Worm (Caenorhabditis elegans): ENCODE data around the gene lat-1.

The lat-1 gene

DNA sequence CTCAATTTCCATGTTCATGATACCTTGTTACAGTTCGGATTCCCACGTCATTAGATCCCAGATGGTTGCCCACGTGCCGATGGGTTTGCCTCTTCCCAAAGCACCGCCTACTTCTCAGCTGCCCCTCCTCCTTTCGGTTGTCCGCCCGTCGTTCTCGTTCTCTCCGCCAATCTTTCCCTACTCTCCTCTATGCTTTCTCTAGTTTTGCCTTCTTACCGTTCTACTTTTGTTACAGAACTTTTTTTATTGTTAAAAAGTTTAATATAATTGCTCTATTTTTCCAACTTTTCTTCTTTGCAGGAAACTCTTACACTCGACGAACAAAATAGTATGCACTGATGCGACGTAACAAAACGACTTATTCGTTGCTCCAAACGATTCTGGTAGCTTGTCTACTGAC, at the start of gene lat-1:
lat-1 (plus strand) TSS at position 301 of the 400 bp plus-strand sequence.
- no peak for TF ChIP-seq lsy-12 (tag; optimal IDR thresholded peaks at IDR 0.05)
- TF ChIP-seq aly-2 (tag; optimal IDR thresholded peaks at IDR 0.05): no peak
- TF ChIP-seq egl-27 (tag; optimal IDR thresholded peaks at IDR 0.05): no peak
- TF ChIP-seq skn-1 (tag; optimal IDR thresholded peaks at IDR 0.05): no peak

DNA sequence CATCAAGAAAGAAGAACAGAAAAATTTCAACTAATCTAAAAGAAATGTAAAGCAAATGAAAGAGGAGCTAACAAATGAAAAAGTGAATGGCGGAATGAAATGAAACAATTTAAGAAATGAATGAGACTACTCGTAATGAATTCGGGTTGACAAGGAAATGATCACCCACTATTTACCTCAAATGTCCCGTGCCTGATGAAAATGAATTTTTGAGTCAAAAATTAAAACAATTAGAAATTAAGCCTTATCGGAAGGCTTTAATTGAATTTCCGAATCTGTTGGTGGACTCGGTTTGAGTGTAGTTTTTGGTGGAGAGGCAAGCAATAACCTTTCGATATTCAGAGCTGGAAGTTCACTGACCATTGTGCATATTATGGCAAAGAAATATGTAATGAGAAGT, 47.7 kb upstream of the lat-1 start:
- TF ChIP-seq ceh-16 (tag; optimal IDR thresholded peaks at IDR 0.05): no peak
- no peak for TF ChIP-seq nhr-28 (tag; optimal IDR thresholded peaks at IDR 0.05)
- no peak for TF ChIP-seq pha-4 (tag; optimal IDR thresholded peaks at IDR 0.05)
- no peak for TF ChIP-seq nhr-43 (tag; optimal IDR thresholded peaks at IDR 0.05; ENCODE audit: poor library complexity, severe bottlenecking)
- no peak for TF ChIP-seq ceh-28 (tag; optimal IDR thresholded peaks at IDR 0.05)
- TF ChIP-seq egl-5 (tag; optimal IDR thresholded peaks at IDR 0.05): no peak

DNA sequence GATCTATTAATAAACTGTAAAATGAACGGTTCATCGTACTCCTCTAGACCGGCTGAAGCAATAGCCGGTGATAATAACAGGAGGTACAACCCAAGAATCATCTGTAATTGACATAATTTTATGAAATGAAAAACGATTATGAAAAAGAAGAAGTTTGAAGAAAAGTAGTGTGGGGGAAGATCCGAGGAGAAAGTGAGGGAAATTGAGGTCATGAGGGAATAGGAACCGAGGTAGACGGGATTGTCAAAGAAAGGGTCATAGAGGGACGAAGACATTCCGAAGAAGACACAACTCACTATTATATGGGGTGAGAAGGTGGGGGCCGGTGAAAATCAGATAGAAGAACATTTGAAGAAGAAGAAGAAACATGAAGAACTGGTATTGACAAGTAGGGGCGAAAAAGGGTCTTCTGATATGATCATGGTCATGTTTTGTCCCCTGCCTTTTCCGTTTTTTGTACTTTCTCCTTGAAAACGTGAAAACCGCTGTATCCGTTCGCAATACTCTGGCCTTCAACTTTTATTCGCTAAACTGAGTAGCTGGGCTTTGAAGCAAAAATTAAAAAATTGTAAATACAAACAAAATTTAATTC, 44.5 kb upstream of the lat-1 start, which contains the start of gene oac-46:
oac-46 (minus strand) TSS at position 101 of the 592 bp plus-strand sequence.
- TF ChIP-seq daf-12 (tag; optimal IDR thresholded peaks at IDR 0.05): no peak
- TF ChIP-seq hmg-11 (tag; optimal IDR thresholded peaks at IDR 0.05): no peak
- TF ChIP-seq nhr-43 (tag; optimal IDR thresholded peaks at IDR 0.05; ENCODE audit: poor library complexity, severe bottlenecking): peak; percentile 39
- no peak for TF ChIP-seq nfya-1 (tag; optimal IDR thresholded peaks at IDR 0.05; ENCODE audit: insufficient read depth)
- no peak for TF ChIP-seq elt-2 (tag; optimal IDR thresholded peaks at IDR 0.05)
- TF ChIP-seq ama-1 (optimal IDR thresholded peaks at IDR 0.05): peak; percentile 14
- no peak for TF ChIP-seq elt-3 (tag; optimal IDR thresholded peaks at IDR 0.05)
- TF ChIP-seq nhr-12 (tag; optimal IDR thresholded peaks at IDR 0.05): no peak
- TF ChIP-seq elt-1 (tag; optimal IDR thresholded peaks at IDR 0.05): no peak
- peak; percentile 78 for TF ChIP-seq nhr-25 (tag; optimal IDR thresholded peaks at IDR 0.05)
- no peak for TF ChIP-seq R02D3.7 (tag; optimal IDR thresholded peaks at IDR 0.05)
- no peak for TF ChIP-seq fos-1 (tag; optimal IDR thresholded peaks at IDR 0.05)
- peak; percentile 56 for TF ChIP-seq nhr-23 (tag; optimal IDR thresholded peaks at IDR 0.05)

DNA sequence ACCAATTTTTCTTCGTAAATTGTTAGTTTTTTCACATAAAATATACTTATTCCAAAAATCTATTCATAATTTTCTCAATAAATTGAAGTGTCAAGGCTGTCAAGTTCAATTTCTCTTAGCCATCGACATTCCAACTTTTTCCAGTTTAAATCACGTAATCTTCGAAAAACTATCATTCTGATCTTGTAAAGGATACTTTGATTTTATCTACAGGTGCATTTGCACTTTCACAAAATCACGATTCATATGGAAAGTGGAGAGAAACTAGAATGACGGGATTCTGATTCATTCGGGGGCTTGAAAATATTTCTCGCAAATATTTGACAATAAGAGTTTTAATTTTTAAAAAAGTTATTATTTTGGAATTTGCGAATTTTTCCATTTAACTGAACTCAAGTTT, 43.4 kb upstream of the lat-1 start:
- no peak for TF ChIP-seq elt-3 (tag; optimal IDR thresholded peaks at IDR 0.05)
- no peak for TF ChIP-seq ceh-16 (tag; optimal IDR thresholded peaks at IDR 0.05)
- peak; percentile 76 for TF ChIP-seq elt-1 (tag; optimal IDR thresholded peaks at IDR 0.05)
- no peak for TF ChIP-seq skn-1 (tag; optimal IDR thresholded peaks at IDR 0.05)
- no peak for TF ChIP-seq lin-39 (tag; optimal IDR thresholded peaks at IDR 0.05)

DNA sequence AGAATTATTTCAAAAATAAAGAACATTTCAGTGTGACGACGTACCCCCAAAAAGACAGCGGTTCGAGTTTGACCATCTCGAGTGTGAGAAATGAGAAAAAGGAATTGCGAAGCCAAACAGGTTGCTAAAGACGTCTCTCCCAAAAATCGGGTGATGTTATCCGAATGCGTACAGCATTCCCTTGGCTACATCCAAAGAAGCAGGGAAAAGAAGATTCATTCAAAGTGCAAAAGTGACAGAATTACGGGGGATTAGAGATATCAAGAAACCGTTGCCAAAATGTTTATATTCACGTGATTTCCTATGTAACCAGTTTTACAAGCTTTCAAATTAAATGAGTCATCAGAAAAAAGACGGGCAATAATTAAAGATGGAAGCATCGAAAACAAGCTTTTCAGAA, 42.7 kb upstream of the lat-1 start:
- no peak for TF ChIP-seq pqm-1 (tag; optimal IDR thresholded peaks at IDR 0.05)
- no peak for TF ChIP-seq jun-1 (tag; optimal IDR thresholded peaks at IDR 0.05)
- no peak for TF ChIP-seq fkh-2 (tag; optimal IDR thresholded peaks at IDR 0.05)
- TF ChIP-seq mml-1 (tag; optimal IDR thresholded peaks at IDR 0.05): no peak
- TF ChIP-seq ceh-28 (tag; optimal IDR thresholded peaks at IDR 0.05): no peak
- TF ChIP-seq elt-1 (tag; optimal IDR thresholded peaks at IDR 0.05): no peak
- TF ChIP-seq daf-12 (tag; optimal IDR thresholded peaks at IDR 0.05): no peak
- no peak for TF ChIP-seq R02D3.7 (tag; optimal IDR thresholded peaks at IDR 0.05)
- no peak for TF ChIP-seq tbx-2 (tag; optimal IDR thresholded peaks at IDR 0.05)
- TF ChIP-seq nhr-11 (tag; optimal IDR thresholded peaks at IDR 0.05): no peak
- TF ChIP-seq nhr-77 (tag; optimal IDR thresholded peaks at IDR 0.05): no peak
- no peak for TF ChIP-seq pha-4 (tag; optimal IDR thresholded peaks at IDR 0.05)
- peak; percentile 15 for TF ChIP-seq unc-62 (GFP tag; optimal IDR thresholded peaks at IDR 0.05)
- no peak for TF ChIP-seq ceh-82 (tag; optimal IDR thresholded peaks at IDR 0.05)
- TF ChIP-seq nhr-12 (tag; optimal IDR thresholded peaks at IDR 0.05): no peak
- TF ChIP-seq egl-27 (tag; optimal IDR thresholded peaks at IDR 0.05): no peak
- TF ChIP-seq nhr-25 (tag; optimal IDR thresholded peaks at IDR 0.05): peak; percentile 68
- no peak for TF ChIP-seq mdl-1 (tag; optimal IDR thresholded peaks at IDR 0.05)
- TF ChIP-seq nfya-1 (tag; optimal IDR thresholded peaks at IDR 0.05; ENCODE audit: insufficient read depth): no peak
- no peak for TF ChIP-seq ceh-16 (tag; optimal IDR thresholded peaks at IDR 0.05)
- no peak for TF ChIP-seq fkh-10 (GFP tag; optimal IDR thresholded peaks at IDR 0.05)
- peak; percentile 73 for TF ChIP-seq nhr-43 (tag; optimal IDR thresholded peaks at IDR 0.05; ENCODE audit: poor library complexity, severe bottlenecking)
- peak in 1 of 3 experiments; percentile 69 for TF ChIP-seq elt-3 (tag; optimal IDR thresholded peaks at IDR 0.05)
- no peak for TF ChIP-seq ztf-11 (tag; optimal IDR thresholded peaks at IDR 0.05)
- TF ChIP-seq fos-1 (tag; optimal IDR thresholded peaks at IDR 0.05): no peak
- no peak for TF ChIP-seq nhr-67 (tag; optimal IDR thresholded peaks at IDR 0.05)
- TF ChIP-seq lin-39 (tag; optimal IDR thresholded peaks at IDR 0.05): no peak
- no peak for TF ChIP-seq unc-39 (tag; optimal IDR thresholded peaks at IDR 0.05)
- TF ChIP-seq nhr-76 (tag; optimal IDR thresholded peaks at IDR 0.05): no peak
- no peak for TF ChIP-seq aly-2 (tag; optimal IDR thresholded peaks at IDR 0.05)
- no peak for TF ChIP-seq hmg-11 (tag; optimal IDR thresholded peaks at IDR 0.05)
- peak; percentile 60 for TF ChIP-seq nhr-23 (tag; optimal IDR thresholded peaks at IDR 0.05)
